Worm (Caenorhabditis elegans) whole organism, early embryonic: ENCODE results near the gene mrp-6.

Experiments used
- B0310.2 ChIP-seq: sonication (generic microtip); optimal IDR thresholded peaks from 2 replicates; lab custom pipeline; 2016; ENCODE audit warnings: mild to moderate bottlenecking, missing genetic modification characterization, missing compliant biosample characterization
- F13C5.2 ChIP-seq: sonication (generic microtip); optimal IDR thresholded peaks from 2 replicates; lab custom pipeline; 2017; ENCODE audit warnings: mild to moderate bottlenecking, missing genetic modification characterization, inconsistent platforms, missing compliant biosample characterization
- aly-1 ChIP-seq: sonication (generic microtip); optimal IDR thresholded peaks from 2 replicates; lab custom pipeline; 2016; ENCODE audit warnings: missing genetic modification characterization, missing compliant biosample characterization
- ama-1 ChIP-seq: fragments of 150-350 bp; optimal IDR thresholded peaks from 2 replicates; lab custom pipeline; 2014
- ceh-13 ChIP-seq: fragments of 200-800 bp; sonication (Bioruptor generic); optimal IDR thresholded peaks from 2 replicates; lab custom pipeline; 2018; ENCODE audit warnings: mild to moderate bottlenecking, missing genetic modification characterization, missing compliant biosample characterization
- ceh-36 ChIP-seq: sonication (generic microtip); optimal IDR thresholded peaks from 2 replicates; lab custom pipeline; 2016; ENCODE audit warnings: missing genetic modification characterization, inconsistent platforms, missing compliant biosample characterization
- ets-7 ChIP-seq: sonication (generic microtip); optimal IDR thresholded peaks from 2 replicates; lab custom pipeline; 2016; ENCODE audit warnings: missing genotype, missing genetic modification characterization, missing compliant biosample characterization
- flt-1 ChIP-seq: fragments of 200-800 bp; sonication (Bioruptor generic); IDR thresholded peaks from 2 replicates; pipeline ENCODE4 v1.3.6; 2022; ENCODE audit warnings: missing genetic modification characterization, missing compliant biosample characterization
- hmbx-1 ChIP-seq: sonication (generic microtip); optimal IDR thresholded peaks from 2 replicates; lab custom pipeline; 2016; ENCODE audit warnings: mild to moderate bottlenecking, missing genetic modification characterization, missing compliant biosample characterization
- hmg-4 ChIP-seq: fragments of 200-800 bp; sonication (Bioruptor generic); optimal IDR thresholded peaks from 2 replicates; lab custom pipeline; 2018; ENCODE audit warnings: mild to moderate bottlenecking, missing genetic modification characterization, missing compliant biosample characterization
- hnd-1 ChIP-seq: sonication (generic microtip); optimal IDR thresholded peaks from 2 replicates; lab custom pipeline; 2016; ENCODE audit warnings: missing genetic modification characterization, missing compliant biosample characterization
- pes-1 ChIP-seq: fragments of 200-800 bp; sonication (Bioruptor generic); IDR thresholded peaks from 2 replicates; pipeline ENCODE4 v1.3.6; 2022; ENCODE audit warnings: missing genetic modification reagents, missing genetic modification characterization, missing compliant biosample characterization
- scrt-1 ChIP-seq: fragments of 200-800 bp; sonication (Bioruptor generic); IDR thresholded peaks from 2 replicates; pipeline ENCODE4 v1.3.6; 2022; ENCODE audit warnings: missing genetic modification characterization, missing compliant biosample characterization
- sea-1 ChIP-seq: fragments of 200-800 bp; sonication (Bioruptor generic); conservative IDR thresholded peaks from 2 replicates; pipeline ENCODE4 v1.3.6; 2022; ENCODE audit warnings: missing genetic modification characterization, missing compliant biosample characterization
- tbx-11 ChIP-seq: fragments of 200-800 bp; sonication (Bioruptor generic); IDR thresholded peaks from 2 replicates; pipeline ENCODE4 v1.3.6; 2022; ENCODE audit warnings: missing genetic modification characterization, missing compliant biosample characterization
- tbx-37 ChIP-seq: fragments of 200-800 bp; sonication (Bioruptor generic); conservative IDR thresholded peaks from 2 replicates; pipeline ENCODE4 v1.3.6; 2022; ENCODE audit warnings: missing genetic modification reagents, missing genetic modification characterization, missing compliant biosample characterization
- tra-4 ChIP-seq: sonication (generic microtip); optimal IDR thresholded peaks from 2 replicates; lab custom pipeline; 2017; ENCODE audit warnings: missing genetic modification characterization, missing compliant biosample characterization

mrp-6 gene

DNA sequence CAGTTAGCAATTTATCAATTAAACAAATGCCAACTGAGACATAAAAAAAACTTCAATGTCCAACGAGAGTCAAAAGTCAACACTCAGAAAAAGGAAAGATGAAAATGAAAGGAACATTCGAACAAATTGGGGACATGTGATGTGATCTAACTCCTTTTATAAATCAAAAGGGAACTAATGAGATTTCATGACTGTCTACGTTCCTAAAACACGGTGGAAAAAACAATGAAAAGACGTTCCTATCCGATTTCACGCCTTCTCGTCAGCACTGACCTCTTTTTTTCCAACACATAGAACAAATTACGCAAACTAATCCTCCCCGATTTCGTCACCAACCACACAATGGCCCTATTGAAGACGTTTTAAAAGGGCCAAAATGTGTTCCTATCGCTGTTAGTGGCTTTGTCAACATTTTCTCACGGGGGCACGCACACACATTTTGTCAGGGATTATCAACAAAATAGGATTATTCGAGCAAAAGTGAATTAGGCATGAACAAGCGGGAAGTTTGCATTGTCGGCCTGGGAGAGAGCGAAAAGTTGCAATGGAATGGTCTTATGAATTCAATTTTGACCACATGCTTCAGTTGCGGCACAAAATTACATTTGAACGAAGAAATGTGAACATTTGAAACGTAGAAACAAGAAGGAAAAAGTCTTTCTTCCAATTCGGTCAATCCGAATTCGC is 27.2 kb downstream of the mrp-6 start:
- TF ChIP-seq ceh-36 (no peak), flt-1 (GFP tag; lab: Robert Waterston, UW) (no peak), ets-7 (tag; lab: Kevin White, UChicago) (no peak), pes-1 (no peak), ceh-13 (no peak), ama-1 (lab: Kevin White, UChicago) (no peak), tbx-37 (GFP tag; lab: Robert Waterston, UW) (no peak), tbx-11 (GFP tag; lab: Robert Waterston, UW) (no peak), sea-1 (GFP tag; lab: Robert Waterston, UW) (no peak), tra-4 (tag; lab: Kevin White, UChicago) (no peak), hmbx-1 (no peak), hnd-1 (tag; lab: Kevin White, UChicago) (no peak), F13C5.2 (tag; lab: Kevin White, UChicago) (no peak), B0310.2 (tag; lab: Kevin White, UChicago) (no peak), aly-1 (tag; lab: Kevin White, UChicago) (no peak), scrt-1 (GFP tag; lab: Robert Waterston, UW) (no peak)

DNA sequence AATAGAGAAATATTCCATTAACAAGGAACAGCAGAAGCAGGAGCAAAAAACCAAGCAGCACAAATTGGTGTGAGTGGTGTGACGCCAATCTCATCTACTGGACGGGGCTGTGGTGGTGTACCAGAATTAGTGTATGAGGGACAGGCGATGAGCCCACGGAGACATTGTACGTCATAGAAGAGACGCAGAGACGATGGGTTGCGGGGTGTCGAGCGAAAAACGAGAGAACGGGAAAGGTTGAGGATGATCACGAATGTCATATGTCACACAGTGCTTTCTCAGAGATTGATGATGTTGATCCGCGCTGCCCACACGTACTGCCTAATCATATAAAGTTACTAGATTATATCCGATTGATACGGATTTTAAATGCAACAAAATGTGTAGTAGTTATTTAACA is 28.7 kb downstream of the mrp-6 start:
- TF ChIP-seq scrt-1 (GFP tag; lab: Robert Waterston, UW) = 0 out of 2 replicates have a peak, but pooled peaks have one; percentile 53
- peak; percentile 78 for TF ChIP-seq hmg-4
- TF ChIP-seq tra-4 (tag; lab: Kevin White, UChicago) = no peak
- peak; percentile 14 for TF ChIP-seq F13C5.2 (tag; lab: Kevin White, UChicago)

- TF ChIP-seq ceh-13 (no peak), hnd-1 (tag; lab: Kevin White, UChicago) (no peak), flt-1 (GFP tag; lab: Robert Waterston, UW) (no peak), tbx-37 (GFP tag; lab: Robert Waterston, UW) (no peak), pes-1 (no peak), hmbx-1 (no peak), tra-4 (tag; lab: Kevin White, UChicago) (no peak)
Measured at ce11 chrX:4154784-4155183, 31.8 kb downstream of the mrp-6 start.

- TF ChIP-seq hmg-4 = no peak
- TF ChIP-seq hmbx-1 = no peak
- TF ChIP-seq ceh-13 = no peak
- TF ChIP-seq sea-1 (GFP tag; lab: Robert Waterston, UW) = no peak
- no peak for TF ChIP-seq hnd-1 (tag; lab: Kevin White, UChicago)
- no peak for TF ChIP-seq F13C5.2 (tag; lab: Kevin White, UChicago)
- no peak for TF ChIP-seq tbx-11 (GFP tag; lab: Robert Waterston, UW)
- TF ChIP-seq ets-7 (tag; lab: Kevin White, UChicago) = no peak
- TF ChIP-seq ceh-36 = no peak
- TF ChIP-seq tra-4 (tag; lab: Kevin White, UChicago) = no peak
- TF ChIP-seq pes-1 = no peak
Measured at ce11 chrX:4153343-4153742, 33.2 kb downstream of the mrp-6 start, which contains the start of gene nck-1. nck-1 (minus strand) TSS chrX:4153443.

DNA sequence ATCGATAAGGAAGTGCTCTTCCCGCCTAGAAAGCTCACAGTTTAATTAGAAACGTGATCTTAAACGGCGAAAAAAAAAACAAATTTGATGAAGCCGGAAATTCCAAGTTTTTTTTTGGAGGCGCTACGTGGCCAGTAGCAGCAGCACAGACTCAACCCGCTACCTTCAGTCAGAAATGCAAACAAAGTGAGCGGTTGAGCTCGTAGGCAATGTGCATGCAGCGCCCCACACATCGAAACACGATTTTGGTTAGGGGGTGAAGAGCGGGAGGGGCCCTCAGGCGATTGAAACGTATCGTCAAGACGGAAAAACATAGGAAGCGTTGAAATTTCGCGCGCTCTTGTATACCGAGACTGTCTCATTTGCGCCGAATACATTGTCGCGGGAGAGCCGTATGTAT is 35.4 kb downstream of the mrp-6 start:
- no peak for TF ChIP-seq ceh-13
- no peak for TF ChIP-seq ceh-36
- no peak for TF ChIP-seq sea-1 (GFP tag; lab: Robert Waterston, UW)
- TF ChIP-seq hmbx-1 = no peak
- no peak for TF ChIP-seq flt-1 (GFP tag; lab: Robert Waterston, UW)
- TF ChIP-seq B0310.2 (tag; lab: Kevin White, UChicago) = no peak
- TF ChIP-seq tra-4 (tag; lab: Kevin White, UChicago) = no peak
- TF ChIP-seq hnd-1 (tag; lab: Kevin White, UChicago) = no peak
- no peak for TF ChIP-seq ets-7 (tag; lab: Kevin White, UChicago)
- no peak for TF ChIP-seq tbx-37 (GFP tag; lab: Robert Waterston, UW)
- no peak for TF ChIP-seq F13C5.2 (tag; lab: Kevin White, UChicago)
- TF ChIP-seq scrt-1 (GFP tag; lab: Robert Waterston, UW) = no peak
- no peak for TF ChIP-seq tbx-11 (GFP tag; lab: Robert Waterston, UW)
- TF ChIP-seq ama-1 (lab: Kevin White, UChicago) = no peak

DNA sequence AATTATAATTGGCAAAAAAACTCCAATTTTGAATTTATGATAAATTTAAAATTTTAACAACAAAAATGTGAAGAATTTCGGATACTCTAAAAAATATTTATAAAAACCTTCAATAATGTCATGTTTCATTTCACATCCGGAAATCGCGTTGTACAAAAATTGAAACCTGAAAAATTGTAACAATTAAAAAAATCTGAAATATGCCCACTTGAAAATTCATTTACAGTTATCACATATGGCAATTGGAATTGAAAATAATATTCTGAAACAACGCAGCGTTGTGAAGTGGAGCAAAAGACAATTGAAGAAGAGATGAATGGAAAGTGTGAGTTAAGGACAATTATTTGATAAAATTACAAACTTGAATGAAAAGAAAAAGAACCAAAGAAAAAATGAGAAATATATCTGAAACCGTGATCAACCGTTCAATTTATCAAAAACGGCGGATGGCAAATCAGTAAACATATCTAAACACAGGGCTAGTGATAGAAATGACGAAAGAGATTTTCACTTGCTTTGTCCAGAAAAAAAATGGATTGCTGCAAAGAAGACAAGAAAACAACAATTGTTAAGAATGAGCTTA is 38.0 kb downstream of the mrp-6 start:
- no peak for TF ChIP-seq pes-1
- TF ChIP-seq aly-1 (tag; lab: Kevin White, UChicago) = no peak
- no peak for TF ChIP-seq tbx-11 (GFP tag; lab: Robert Waterston, UW)
- no peak for TF ChIP-seq hmbx-1
- no peak for TF ChIP-seq flt-1 (GFP tag; lab: Robert Waterston, UW)
- TF ChIP-seq B0310.2 (tag; lab: Kevin White, UChicago) = no peak
- TF ChIP-seq ets-7 (tag; lab: Kevin White, UChicago) = no peak
- no peak for TF ChIP-seq hnd-1 (tag; lab: Kevin White, UChicago)
- no peak for TF ChIP-seq F13C5.2 (tag; lab: Kevin White, UChicago)
- no peak for TF ChIP-seq ceh-36
- no peak for TF ChIP-seq tra-4 (tag; lab: Kevin White, UChicago)
- TF ChIP-seq tbx-37 (GFP tag; lab: Robert Waterston, UW) = no peak
- no peak for TF ChIP-seq ceh-13
- no peak for TF ChIP-seq scrt-1 (GFP tag; lab: Robert Waterston, UW)
- no peak for TF ChIP-seq sea-1 (GFP tag; lab: Robert Waterston, UW)
- TF ChIP-seq hmg-4 = no peak
